Worm (Caenorhabditis elegans) whole organism, mixed stage, embryonic: ENCODE data around the gene C33F10.8.

ENCODE experiments used
- ces-1 ChIP-seq: fragments of 150-350 bp; optimal IDR thresholded peaks from 2 replicates; lab custom pipeline; 2014; ENCODE audit warnings: missing biosample characterization, missing genetic modification reagents, missing genetic modification characterization
- mep-1 ChIP-seq: fragments of 150-350 bp; optimal IDR thresholded peaks from 2 replicates; lab custom pipeline; 2017; ENCODE audit warnings: missing biosample characterization, missing genetic modification reagents, missing genetic modification characterization, inconsistent platforms
- nhr-12 ChIP-seq: fragments of 150-350 bp; optimal IDR thresholded peaks from 2 replicates; lab custom pipeline; 2014; ENCODE audit warnings: missing biosample characterization, missing genetic modification characterization
- nhr-2 ChIP-seq: fragments of 150-350 bp; optimal IDR thresholded peaks from 2 replicates; lab custom pipeline; 2014; ENCODE audit warnings: missing biosample characterization, missing genetic modification characterization
- pha-4 ChIP-seq: fragments of 150-350 bp; optimal IDR thresholded peaks from 2 replicates; lab custom pipeline; 2018; ENCODE audit warnings: missing biosample characterization, missing genetic modification reagents, missing genetic modification characterization
- snpc-4 ChIP-seq: fragments of 150-350 bp; optimal IDR thresholded peaks from 2 replicates; lab custom pipeline; 2014; ENCODE audit warnings: missing biosample characterization, missing genetic modification characterization
- unc-62 ChIP-seq: fragments of 150-350 bp; optimal IDR thresholded peaks from 2 replicates; lab custom pipeline; 2014; ENCODE audit warnings: missing biosample characterization, missing genetic modification reagents, missing genetic modification characterization

DNA sequence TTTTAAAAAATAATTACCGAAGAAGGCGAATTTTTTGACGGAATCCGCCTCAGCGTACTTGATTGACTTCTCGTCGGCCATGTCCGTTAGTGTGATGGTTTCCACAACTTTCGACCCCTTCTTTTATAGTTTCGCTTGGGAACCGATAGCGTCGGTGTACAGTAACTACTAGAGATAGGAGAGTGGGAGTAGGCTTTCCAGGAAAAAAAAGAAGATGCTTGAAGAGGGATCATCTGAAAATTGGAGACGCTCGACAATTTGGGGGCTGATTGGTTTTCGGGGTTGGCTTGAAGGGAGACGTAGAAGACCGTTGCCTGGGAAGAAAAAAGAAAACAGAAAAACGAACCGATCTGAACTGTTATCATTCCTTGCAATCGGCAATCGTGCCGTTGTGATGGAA lies 45.7 kb upstream of the C33F10.8 start, which contains the start of gene col-20:
- TF ChIP-seq unc-62 (GFP tag; lab: Kevin White, UChicago) (no peak), snpc-4 (no peak), nhr-2 (tag; lab: Kevin White, UChicago) (no peak), mep-1 (tag; lab: Kevin White, UChicago) (no peak), pha-4 (tag; lab: Kevin White, UChicago) (no peak), nhr-12 (tag; lab: Kevin White, UChicago) (no peak), ces-1 (no peak)
